Worm (Caenorhabditis elegans) whole organism, late embryonic: ENCODE measurements around the gene fbxa-10.
"Not testable (repeated sequence)": the region's sequence is repeated elsewhere in the genome, so short reads cannot be mapped to it uniquely, and the experiment has no call there.

Experiments
- F13H6.1 ChIP-seq: sonication (generic microtip); optimal IDR thresholded peaks from 2 replicates; lab custom pipeline; 2016; ENCODE audit warnings: missing genetic modification characterization, missing compliant biosample characterization
- ceh-2 ChIP-seq: sonication (generic microtip); optimal IDR thresholded peaks from 2 replicates; lab custom pipeline; 2016; ENCODE audit warnings: missing genotype, missing genetic modification characterization, missing compliant biosample characterization
- elt-2 ChIP-seq: sonication (generic microtip); optimal IDR thresholded peaks from 2 replicates; lab custom pipeline; 2016; ENCODE audit warnings: missing genetic modification reagents, missing genetic modification characterization, missing compliant biosample characterization
- nfya-1 ChIP-seq: sonication (generic microtip); optimal IDR thresholded peaks from 2 replicates; lab custom pipeline; 2017; ENCODE audit warnings: missing genetic modification characterization, mild to moderate bottlenecking, missing compliant biosample characterization, antibody characterized with exemption, moderate library complexity
- pag-3 ChIP-seq: sonication (generic microtip); optimal IDR thresholded peaks from 2 replicates; lab custom pipeline; 2016; ENCODE audit warnings: missing compliant biosample characterization, missing genetic modification characterization, borderline replicate concordance
- pha-4 ChIP-seq: fragments of 150-350 bp; optimal IDR thresholded peaks from 2 replicates; lab custom pipeline; 2018; ENCODE audit warnings: missing biosample characterization, missing genetic modification reagents, missing genetic modification characterization
- pqm-1 ChIP-seq: sonication (generic microtip); optimal IDR thresholded peaks from 2 replicates; lab custom pipeline; 2016; ENCODE audit warnings: missing genetic modification characterization, missing compliant biosample characterization

ce11 chrIII:931405-931804 lies 20.8 kb upstream of the fbxa-10 start:
- TF ChIP-seq nfya-1, pha-4 (tag; lab: Kevin White, UChicago): not testable (repeated sequence)
- TF ChIP-seq F13H6.1 (peak; percentile 79), pqm-1 (tag; lab: Kevin White, UChicago) (peak; percentile 96), pag-3 (tag; lab: Kevin White, UChicago) (peak; percentile 97), ceh-2 (tag; lab: Kevin White, UChicago) (peak; percentile 45), elt-2 (tag; lab: Kevin White, UChicago) (peak; percentile 19)
